Fruit fly (Drosophila melanogaster) whole organism, embryonic: ENCODE data around the gene Usp30.
A peak's percentile ranks its signal among the peaks of the same experiment; 100 is the strongest.

Source experiments
- Awh ChIP-seq: fragments of 200-800 bp; sonication (Bioruptor generic); IDR thresholded peaks from 2 replicates; pipeline ENCODE4, ENCODE4 v1.3.6; 2022; ENCODE audit warnings: missing biosample characterization, missing genetic modification characterization
- BEAF-32 ChIP-seq: fragments of 200-800 bp; sonication (Bioruptor generic); optimal IDR thresholded peaks from 3 replicates; lab custom pipeline; 2017; ENCODE audit warnings: missing biosample characterization, missing genetic modification characterization, mild to moderate bottlenecking, moderate library complexity, missing genetic modification reagents
- Bdp1 ChIP-seq: fragments of 200-800 bp; sonication (Bioruptor generic); optimal IDR thresholded peaks from 3 replicates; lab custom pipeline; 2016; ENCODE audit warnings: missing biosample characterization, missing genetic modification characterization
- CG10431 ChIP-seq: fragments of 200-800 bp; sonication (Bioruptor generic); optimal IDR thresholded peaks from 3 replicates; lab custom pipeline; 2018; ENCODE audit warnings: missing biosample characterization, mild to moderate bottlenecking, missing genetic modification characterization
- CG10543 ChIP-seq: fragments of 200-800 bp; sonication (Bioruptor generic); optimal IDR thresholded peaks from 3 replicates; lab custom pipeline; 2017; ENCODE audit warnings: missing biosample characterization, mild to moderate bottlenecking, missing genetic modification characterization, moderate library complexity
- CG10654 ChIP-seq: fragments of 200-800 bp; sonication (Bioruptor generic); optimal IDR thresholded peaks from 2 replicates; lab custom pipeline; 2016; ENCODE audit warnings: missing biosample characterization, missing genetic modification characterization
- CG11398 ChIP-seq: fragments of 200-800 bp; sonication (Bioruptor generic); optimal IDR thresholded peaks from 2 replicates; lab custom pipeline; 2016; ENCODE audit warnings: missing biosample characterization, missing genetic modification characterization
- CG12219 ChIP-seq: fragments of 200-800 bp; sonication (Bioruptor generic); optimal IDR thresholded peaks from 3 replicates; lab custom pipeline; 2018; ENCODE audit warnings: missing biosample characterization, mild to moderate bottlenecking, missing genetic modification characterization
- CG12236 ChIP-seq: fragments of 200-800 bp; sonication (Bioruptor generic); optimal IDR thresholded peaks from 2 replicates; lab custom pipeline; 2016; ENCODE audit warnings: missing biosample characterization, missing genetic modification characterization
- CG12391 ChIP-seq: fragments of 200-800 bp; sonication (Bioruptor generic); optimal IDR thresholded peaks from 3 replicates; lab custom pipeline; 2018; ENCODE audit warnings: missing biosample characterization, mild to moderate bottlenecking, missing genetic modification characterization, moderate library complexity
- CG14667 ChIP-seq: fragments of 200-800 bp; sonication (Bioruptor generic); IDR thresholded peaks from 2 replicates; pipeline ENCODE4 v1.3.6; 2022; ENCODE audit warnings: missing biosample characterization, missing genetic modification characterization
- CG16815 ChIP-seq: fragments of 200-800 bp; sonication (Bioruptor generic); optimal IDR thresholded peaks from 3 replicates; lab custom pipeline; 2017; ENCODE audit warnings: missing biosample characterization, mild to moderate bottlenecking, missing genetic modification characterization
- CG17359 ChIP-seq: fragments of 200-800 bp; sonication (Bioruptor generic); optimal IDR thresholded peaks from 3 replicates; lab custom pipeline; 2018; ENCODE audit warnings: missing biosample characterization, mild to moderate bottlenecking, missing genetic modification characterization, moderate library complexity
- CG17361 ChIP-seq: fragments of 200-800 bp; sonication (Bioruptor generic); IDR thresholded peaks from 3 replicates; pipeline ENCODE4 v1.3.6; 2022; ENCODE audit warnings: missing biosample characterization, missing genetic modification characterization
- CG30020 ChIP-seq: fragments of 200-800 bp; optimal IDR thresholded peaks from 2 replicates; lab custom pipeline; 2019; ENCODE audit warnings: missing biosample characterization, mild to moderate bottlenecking, missing genetic modification characterization, moderate library complexity
- CG30431 ChIP-seq: fragments of 200-800 bp; sonication (Bioruptor generic); optimal IDR thresholded peaks from 2 replicates; lab custom pipeline; 2017; ENCODE audit warnings: missing biosample characterization, missing genetic modification characterization
- CG31441 ChIP-seq: fragments of 200-800 bp; sonication (Bioruptor generic); IDR thresholded peaks from 2 replicates; pipeline ENCODE4 v1.3.6; 2022; ENCODE audit warnings: missing biosample characterization, missing genetic modification characterization
- CG3281 ChIP-seq: fragments of 200-800 bp; sonication (Bioruptor generic); optimal IDR thresholded peaks from 3 replicates; lab custom pipeline; 2017; ENCODE audit warnings: missing biosample characterization, mild to moderate bottlenecking, missing genetic modification characterization
- CG3838 ChIP-seq: fragments of 200-800 bp; sonication (Bioruptor generic); optimal IDR thresholded peaks from 3 replicates; lab custom pipeline; 2016; ENCODE audit warnings: missing biosample characterization, missing genetic modification characterization
- CG4854 ChIP-seq: fragments of 200-800 bp; sonication (Bioruptor generic); optimal IDR thresholded peaks from 2 replicates; lab custom pipeline; 2016; ENCODE audit warnings: missing biosample characterization, missing genetic modification characterization, inconsistent platforms
- CG6765 ChIP-seq: fragments of 200-800 bp; sonication (Bioruptor generic); optimal IDR thresholded peaks from 3 replicates; lab custom pipeline; 2017; ENCODE audit warnings: missing biosample characterization, mild to moderate bottlenecking, missing genetic modification characterization
- CG8388 ChIP-seq: fragments of 200-800 bp; sonication (Bioruptor generic); optimal IDR thresholded peaks from 2 replicates; lab custom pipeline; 2019; ENCODE audit warnings: missing biosample characterization, mild to moderate bottlenecking, missing genetic modification characterization, moderate library complexity
- CG9609 ChIP-seq: fragments of 200-800 bp; sonication (Bioruptor generic); optimal IDR thresholded peaks from 3 replicates; lab custom pipeline; 2016; ENCODE audit warnings: missing biosample characterization, missing genetic modification characterization
- Dip3 ChIP-seq: fragments of 200-800 bp; sonication (Bioruptor generic); optimal IDR thresholded peaks from 3 replicates; lab custom pipeline; 2016; ENCODE audit warnings: missing biosample characterization, missing genetic modification characterization
- Dp ChIP-seq: fragments of 200-800 bp; sonication (Bioruptor generic); optimal IDR thresholded peaks from 2 replicates; lab custom pipeline; 2018; ENCODE audit warnings: missing biosample characterization, mild to moderate bottlenecking, missing genetic modification characterization, moderate library complexity
- Eip74EF ChIP-seq, 2 experiments: fragments of 200-800 bp in 1 of 2; fragments of >200 bp in 1 of 2; sonication (Bioruptor generic) in 1 of 2; optimal IDR thresholded peaks; 2 replicates each; lab custom pipeline; 2017 to 2019; ENCODE audit warnings: missing biosample characterization in 2 of 2, missing genetic modification characterization in 2 of 2, mild to moderate bottlenecking in 1 of 2, moderate library complexity in 1 of 2
- Fer1 ChIP-seq: fragments of 200-800 bp; sonication (Bioruptor generic); optimal IDR thresholded peaks from 2 replicates; lab custom pipeline; 2017; ENCODE audit warnings: missing biosample characterization, mild to moderate bottlenecking, missing genetic modification characterization
- GATAe ChIP-seq: fragments of 200-800 bp; sonication (Bioruptor generic); conservative IDR thresholded peaks from 2 replicates; pipeline ENCODE4 v1.3.6; 2022; ENCODE audit warnings: missing biosample characterization, missing genetic modification characterization
- HLH54F ChIP-seq: fragments of 200-800 bp; sonication (Bioruptor generic); optimal IDR thresholded peaks from 3 replicates; lab custom pipeline; 2016; ENCODE audit warnings: missing biosample characterization, missing genetic modification characterization
- Hey ChIP-seq: fragments of 200-800 bp; sonication (Bioruptor generic); optimal IDR thresholded peaks from 3 replicates; lab custom pipeline; 2018; ENCODE audit warnings: missing biosample characterization, mild to moderate bottlenecking, missing genetic modification characterization
- Hmr ChIP-seq: fragments of 200-800 bp; sonication (Bioruptor generic); optimal IDR thresholded peaks from 3 replicates; lab custom pipeline; 2017; ENCODE audit warnings: mild to moderate bottlenecking, missing biosample characterization, missing genetic modification reagents, missing genetic modification characterization
- Hmx ChIP-seq: fragments of 200-800 bp; sonication (Bioruptor generic); optimal IDR thresholded peaks from 2 replicates; lab custom pipeline; 2016; ENCODE audit warnings: missing biosample characterization, missing genetic modification characterization
- Lim3 ChIP-seq: fragments of 200-800 bp; sonication (Bioruptor generic); IDR thresholded peaks from 2 replicates; pipeline ENCODE4 v1.3.6; 2022; ENCODE audit warnings: missing biosample characterization, missing genetic modification characterization
- MESR4 ChIP-seq: fragments of 200-800 bp; sonication (Bioruptor generic); optimal IDR thresholded peaks from 2 replicates; lab custom pipeline; 2018; ENCODE audit warnings: missing biosample characterization, mild to moderate bottlenecking, missing genetic modification characterization, moderate library complexity
- NC2α ChIP-seq: fragments of 200-800 bp; sonication (Bioruptor generic); optimal IDR thresholded peaks from 2 replicates; lab custom pipeline; 2016; ENCODE audit warnings: missing biosample characterization, missing genetic modification characterization
- Spps ChIP-seq: fragments of 200-800 bp; sonication (Bioruptor generic); optimal IDR thresholded peaks from 2 replicates; lab custom pipeline; 2018; ENCODE audit warnings: missing biosample characterization, mild to moderate bottlenecking, missing genetic modification characterization
- Sry-δ ChIP-seq: fragments of 200-800 bp; sonication (Bioruptor generic); optimal IDR thresholded peaks from 2 replicates; lab custom pipeline; 2016; ENCODE audit warnings: missing biosample characterization, missing genetic modification characterization
- TFAM ChIP-seq: fragments of 200-800 bp; sonication (Bioruptor generic); optimal IDR thresholded peaks from 2 replicates; lab custom pipeline; 2017; ENCODE audit warnings: missing biosample characterization, missing genetic modification characterization, inconsistent platforms
- Trl ChIP-seq, 3 experiments: fragments of >200 bp in 2 of 3; fragments of 200-800 bp in 1 of 3; sonication (Bioruptor generic) in 1 of 3; optimal IDR thresholded peaks; 2 replicates in 1 of 3; 3 replicates in 2 of 3; lab custom pipeline; 2016 to 2017; ENCODE audit warnings: missing biosample characterization in 1 of 3, missing genetic modification characterization in 1 of 3
- ase ChIP-seq: fragments of 200-800 bp; sonication (Bioruptor generic); IDR thresholded peaks from 3 replicates; pipeline ENCODE4 v1.3.6; 2022; ENCODE audit warnings: missing biosample characterization, missing genetic modification characterization
- bigmax ChIP-seq: fragments of 200-800 bp; sonication (Bioruptor generic); optimal IDR thresholded peaks from 2 replicates; lab custom pipeline; 2018; ENCODE audit warnings: missing biosample characterization, mild to moderate bottlenecking, missing genetic modification characterization
- chinmo ChIP-seq: fragments of 200-800 bp; sonication (Bioruptor generic); IDR thresholded peaks from 4 replicates; pipeline ENCODE4 v1.3.6; 2022; ENCODE audit warnings: missing biosample characterization, missing genetic modification characterization; ENCODE audit not compliant: partially characterized antibody
- ems ChIP-seq: fragments of 200-800 bp; sonication (Bioruptor generic); optimal IDR thresholded peaks from 3 replicates; lab custom pipeline; 2016; ENCODE audit warnings: missing biosample characterization, missing genetic modification characterization
- gsb-n ChIP-seq: fragments of 200-800 bp; sonication (Bioruptor generic); optimal IDR thresholded peaks from 3 replicates; lab custom pipeline; 2018; ENCODE audit warnings: missing biosample characterization, mild to moderate bottlenecking, missing genetic modification characterization
- gt ChIP-seq: fragments of 200-800 bp; sonication (Bioruptor generic); IDR thresholded peaks from 2 replicates; pipeline ENCODE4 v1.3.6; 2022; ENCODE audit warnings: missing biosample characterization, missing genetic modification characterization
- nerfin-2 ChIP-seq: fragments of 200-800 bp; sonication (Bioruptor generic); IDR thresholded peaks from 2 replicates; pipeline ENCODE4 v1.3.6; 2022; ENCODE audit warnings: missing biosample characterization, missing genetic modification characterization; ENCODE audit not compliant: partially characterized antibody
- nmo ChIP-seq: fragments of 200-800 bp; sonication (Bioruptor generic); optimal IDR thresholded peaks from 2 replicates; lab custom pipeline; 2018; ENCODE audit warnings: missing biosample characterization, mild to moderate bottlenecking, missing genetic modification characterization, moderate library complexity
- shn ChIP-seq: fragments of 200-800 bp; sonication (Bioruptor generic); optimal IDR thresholded peaks from 3 replicates; lab custom pipeline; 2016; ENCODE audit warnings: missing biosample characterization, missing genetic modification characterization
- stwl ChIP-seq: fragments of 200-800 bp; sonication (Bioruptor generic); optimal IDR thresholded peaks from 3 replicates; lab custom pipeline; 2018; ENCODE audit warnings: missing biosample characterization, mild to moderate bottlenecking, missing genetic modification characterization, moderate library complexity
- zen2 ChIP-seq: fragments of 200-800 bp; sonication (Bioruptor generic); IDR thresholded peaks from 3 replicates; pipeline ENCODE4 v1.3.6; 2022; ENCODE audit warnings: missing biosample characterization, missing genetic modification characterization; ENCODE audit not compliant: partially characterized antibody

Usp30 gene

DNA sequence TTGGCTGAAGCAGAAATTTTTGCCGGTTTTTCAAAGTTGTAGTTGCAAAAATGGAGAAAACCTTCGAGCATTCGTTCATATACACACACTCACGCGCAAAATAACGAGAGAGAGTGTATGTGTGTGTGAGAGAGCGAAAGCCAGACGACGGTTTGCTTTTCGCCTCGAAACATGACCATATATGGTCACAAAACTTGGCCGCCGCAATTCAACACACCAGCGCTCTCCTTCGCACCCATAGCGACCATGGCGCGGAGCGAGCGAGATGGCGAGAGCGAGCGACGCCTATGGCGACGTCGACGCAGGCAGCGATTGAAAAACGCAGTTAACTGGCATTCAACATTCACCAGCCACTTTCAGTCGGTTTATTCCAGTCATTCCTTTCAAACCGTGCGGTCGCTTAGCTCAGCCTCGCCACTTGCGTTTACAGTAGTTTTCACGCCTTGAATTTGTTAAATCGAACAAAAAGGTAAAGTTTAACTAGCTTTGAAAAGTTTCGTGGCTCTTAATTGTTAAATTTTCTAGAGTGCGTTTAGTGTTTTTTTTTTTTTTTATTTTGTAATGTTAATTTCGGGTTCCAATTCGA, 22.1 kb upstream of the Usp30 start (continued):
- TF ChIP-seq Dp (no peak), CG12236 (GFP tag; lab: Kevin White, UChicago) (no peak), Hmx (no peak), zen2 (GFP tag; lab: Robert Waterston, UW) (no peak), CG8388 (GFP tag; lab: Kevin White, UChicago) (no peak), CG17361 (GFP tag; lab: Robert Waterston, UW) (no peak), MESR4 (GFP tag; lab: Kevin White, UChicago) (no peak), CG3281 (no peak), Trl (optimal IDR thresholded peaks at IDR 0.05; lab: Kevin White, UChicago) (peak; percentile 65), Trl (GFP tag; optimal IDR thresholded peaks at IDR 0.05; lab: Kevin White, UChicago) (peak; percentile 29), CG14667 (GFP tag; lab: Robert Waterston, UW) (no peak), ems (GFP tag; lab: Kevin White, UChicago) (no peak), gsb-n (tag; lab: Kevin White, UChicago) (peak; percentile 47), NC2α (GFP tag; lab: Kevin White, UChicago) (no peak), Spps (tag; lab: Kevin White, UChicago) (no peak), Dip3 (no peak), BEAF-32 (GFP tag; lab: Kevin White, UChicago) (no peak), CG10654 (GFP tag; lab: Kevin White, UChicago) (no peak), CG10543 (GFP tag; lab: Kevin White, UChicago) (peak; percentile 73), Eip74EF (GFP tag; optimal IDR thresholded peaks at IDR 0.05; lab: Kevin White, UChicago) (peak in 1 of 2 experiments; percentile 15), CG6765 (GFP tag; lab: Kevin White, UChicago) (peak; percentile 24), Lim3 (GFP tag; lab: Robert Waterston, UW) (no peak), CG10431 (GFP tag; lab: Kevin White, UChicago) (peak; percentile 39), Fer1 (GFP tag; lab: Kevin White, UChicago) (peak; percentile 29), GATAe (GFP tag; lab: Robert Waterston, UW) (no peak), Hey (tag; lab: Kevin White, UChicago) (no peak), CG9609 (peak; percentile 26), CG16815 (GFP tag; lab: Kevin White, UChicago) (no peak), bigmax (GFP tag; lab: Kevin White, UChicago) (no peak), nmo (no peak), TFAM (GFP tag; lab: Kevin White, UChicago) (no peak), CG3838 (no peak), chinmo (GFP tag; lab: Robert Waterston, UW) (peak; percentile 86; the same call in 2 of the 4 replicates), shn (GFP tag; lab: Kevin White, UChicago) (no peak), Bdp1 (GFP tag; lab: Kevin White, UChicago) (no peak), Sry-δ (GFP tag; lab: Kevin White, UChicago) (no peak), nerfin-2 (GFP tag; lab: Robert Waterston, UW) (no peak), CG11398 (GFP tag; lab: Kevin White, UChicago) (peak; percentile 60), HLH54F (GFP tag; lab: Kevin White, UChicago) (peak; percentile 7), gt (GFP tag; lab: Robert Waterston, UW) (no peak), CG30020 (tag; lab: Kevin White, UChicago) (no peak), stwl (tag; lab: Kevin White, UChicago) (no peak), CG31441 (GFP tag; lab: Robert Waterston, UW) (no peak), CG30431 (GFP tag; lab: Kevin White, UChicago) (no peak), CG17359 (tag; lab: Kevin White, UChicago) (peak; percentile 6), CG12219 (GFP tag; lab: Kevin White, UChicago) (no peak), CG12391 (tag; lab: Kevin White, UChicago) (peak; percentile 18), CG4854 (GFP tag; lab: Kevin White, UChicago) (no peak), ase (no peak), Hmr (GFP tag; lab: Kevin White, UChicago) (peak; percentile 63), Awh (no peak)
